Fruit fly (Drosophila melanogaster): ENCODE data around the gene Bsg.

DNA sequence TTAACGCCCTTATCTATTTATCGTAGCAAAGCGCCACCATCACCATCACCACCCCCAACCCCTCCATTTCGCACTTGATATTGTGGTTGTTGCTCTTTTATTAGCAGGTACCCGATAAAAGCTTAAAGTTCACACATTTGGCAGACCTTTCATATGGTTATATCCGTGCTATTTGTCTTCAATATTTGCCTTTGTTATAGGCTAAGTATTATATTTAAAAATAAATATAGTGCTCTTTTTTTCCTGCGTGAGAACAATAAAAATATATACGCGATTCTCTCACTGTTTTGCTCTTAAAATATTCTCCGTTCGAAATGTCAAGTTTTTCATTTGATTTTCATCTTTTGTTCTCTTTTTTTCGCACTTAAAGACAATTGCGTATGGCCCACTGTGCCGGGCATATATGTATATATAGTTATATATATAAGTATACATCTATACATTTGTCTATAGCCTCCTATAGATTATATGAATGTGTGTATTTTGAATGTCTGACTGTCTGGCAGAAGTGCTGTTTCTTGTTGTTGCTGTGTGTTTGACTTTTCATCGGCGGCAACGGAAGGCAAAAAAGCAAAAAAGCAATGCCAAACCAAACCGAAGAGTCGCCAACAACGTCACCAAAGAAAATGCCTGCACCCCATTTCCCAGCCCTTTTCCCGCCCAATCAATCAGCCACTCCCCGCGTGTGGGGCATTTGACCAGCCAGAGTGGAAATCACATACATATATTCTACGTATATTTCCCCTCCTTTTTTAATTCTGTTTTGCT, 11.0 kb downstream of the Bsg start:
- TF ChIP-seq psq (optimal IDR thresholded peaks at IDR 0.05), result no peak
- TF ChIP-seq Dll (optimal IDR thresholded peaks at IDR 0.05), result no peak
- TF ChIP-seq pan (optimal IDR thresholded peaks at IDR 0.05), result no peak

Data from whole organism.